Worm (Caenorhabditis elegans): ENCODE measurements around the gene hel-1.

Gene hel-1

DNA sequence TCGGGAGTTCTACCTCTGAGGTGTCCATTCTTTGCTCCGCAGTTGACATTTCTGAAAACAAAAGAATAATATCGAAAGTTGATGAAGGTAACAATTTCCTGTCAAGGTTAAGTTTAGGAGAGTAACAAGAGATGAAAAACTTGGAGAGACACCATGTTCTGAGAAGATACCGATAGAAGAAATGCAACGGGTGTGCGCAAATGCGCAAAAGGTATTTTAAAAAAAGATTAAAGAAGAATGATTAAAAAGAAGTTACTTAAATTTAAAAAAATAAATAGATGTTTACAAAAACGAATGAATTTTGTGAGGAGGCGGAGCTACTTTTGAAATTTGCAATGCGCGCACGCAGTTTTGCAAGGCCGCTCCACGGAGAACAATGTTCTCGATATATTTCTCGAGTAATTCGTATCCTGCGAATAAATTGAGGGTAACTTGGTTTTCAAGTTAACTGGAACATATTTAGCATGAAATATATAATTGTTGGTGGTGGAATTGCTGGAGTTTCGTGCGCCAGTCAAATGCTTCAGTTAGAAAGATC, 3.6 kb downstream of the hel-1 start, which contains the start of the genes ran-3 and C26D10.3 (continued):
- peak; percentile 53 for TF ChIP-seq swsn-7 (tag; optimal IDR thresholded peaks at IDR 0.05)

DNA sequence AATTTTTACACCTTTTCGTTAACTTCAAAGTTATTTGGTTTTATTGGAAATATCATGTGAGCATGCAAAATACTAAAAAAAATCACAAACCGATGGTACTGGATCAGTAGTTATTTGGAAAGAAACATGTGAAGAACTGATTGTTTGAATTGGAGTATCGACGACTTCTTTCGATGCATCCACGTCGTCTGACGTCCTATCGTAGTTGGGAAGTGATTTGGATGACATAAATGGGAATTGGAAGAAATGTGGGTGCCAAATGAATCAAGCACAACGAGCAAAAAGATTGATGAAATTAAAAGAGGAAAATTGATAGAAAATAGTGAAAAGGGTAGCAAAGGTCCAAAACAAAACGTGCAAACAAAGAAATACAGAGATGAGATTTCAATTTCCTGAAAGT, 7.4 kb downstream of the hel-1 start, which contains the start of gene shw-1:
TSS of gene shw-1 (minus strand) at position 228 of the 400 bp plus-strand sequence.
- TF ChIP-seq nhr-85 (tag), result no peak
- TF ChIP-seq efl-1 (optimal IDR thresholded peaks at IDR 0.05), result no peak
- TF ChIP-seq efl-1 (GFP tag; optimal IDR thresholded peaks at IDR 0.05 in 1 of 2), result peak in 1 of 2 experiments; percentile 67

DNA sequence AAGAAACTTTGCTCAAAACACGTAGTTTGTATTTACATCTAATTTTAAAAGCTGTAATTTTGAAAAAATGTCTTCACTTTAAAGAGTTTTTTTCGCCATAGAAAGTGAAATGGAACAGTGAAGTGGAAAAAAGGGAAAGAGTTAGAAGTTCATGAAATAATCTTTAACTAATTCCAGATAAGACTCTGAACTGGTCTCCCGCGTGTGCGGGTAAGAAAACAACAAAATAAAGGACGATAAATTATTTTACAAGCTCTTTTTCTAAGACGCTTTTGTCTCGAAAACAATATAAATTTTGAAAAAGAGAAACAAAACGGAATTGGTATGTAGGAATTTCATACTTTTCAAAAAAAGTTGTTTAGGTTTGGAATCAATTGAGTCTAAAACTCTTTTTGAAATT, 12.0 kb downstream of the hel-1 start:
- no peak for TF ChIP-seq ces-1 (GFP tag; optimal IDR thresholded peaks at IDR 0.05)
- TF ChIP-seq efl-1 (optimal IDR thresholded peaks at IDR 0.05), result no peak
- TF ChIP-seq efl-1 (GFP tag; optimal IDR thresholded peaks at IDR 0.05 in 1 of 2), result no peak
- TF ChIP-seq zag-1 (tag; optimal IDR thresholded peaks at IDR 0.05), result no peak
- TF ChIP-seq egl-27 (tag; optimal IDR thresholded peaks at IDR 0.05), result no peak
- TF ChIP-seq sox-4 (tag; optimal IDR thresholded peaks at IDR 0.05), result no peak
- TF ChIP-seq nhr-47 (tag; optimal IDR thresholded peaks at IDR 0.05), result no peak
- no peak for TF ChIP-seq tbx-2 (tag; optimal IDR thresholded peaks at IDR 0.05)
- TF ChIP-seq dpl-1 (GFP tag; optimal IDR thresholded peaks at IDR 0.05), result no peak
- no peak for TF ChIP-seq ets-5 (GFP tag; IDR thresholded peaks at IDR 0.05)
- TF ChIP-seq rnt-1 (tag; optimal IDR thresholded peaks at IDR 0.05), result no peak
- no peak for TF ChIP-seq unc-130 (tag; optimal IDR thresholded peaks at IDR 0.05)
- no peak for TF ChIP-seq unc-86 (tag; optimal IDR thresholded peaks at IDR 0.05)
- TF ChIP-seq aly-2 (tag; optimal IDR thresholded peaks at IDR 0.05), result no peak
- TF ChIP-seq lin-35 (GFP tag; optimal IDR thresholded peaks at IDR 0.05), result no peak
- TF ChIP-seq pqm-1 (tag; optimal IDR thresholded peaks at IDR 0.05), result no peak
- TF ChIP-seq elt-2 (tag; optimal IDR thresholded peaks at IDR 0.05), result no peak
- no peak for TF ChIP-seq fkh-4 (tag; optimal IDR thresholded peaks at IDR 0.05; ENCODE audit: borderline replicate concordance)
- no peak for TF ChIP-seq ztf-11 (tag; optimal IDR thresholded peaks at IDR 0.05)

DNA sequence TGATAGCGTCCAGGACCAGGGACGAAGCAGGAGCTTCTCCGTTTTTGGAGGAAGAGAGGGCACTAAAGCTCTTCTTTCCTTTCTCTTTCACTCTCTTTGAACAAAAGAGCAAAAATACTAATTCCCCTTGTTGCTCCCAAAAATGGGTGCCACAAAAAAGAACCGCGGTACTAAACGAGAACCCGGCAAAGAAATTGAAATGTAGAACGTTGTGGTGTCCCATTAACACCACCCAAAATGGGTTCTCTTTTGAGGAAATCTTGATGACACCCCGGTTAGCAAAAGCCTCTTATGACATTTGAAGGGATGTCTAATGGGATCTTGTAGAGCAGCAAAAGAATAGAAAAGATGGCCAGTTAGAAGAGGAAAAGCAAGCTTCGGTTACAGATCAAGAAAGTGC, 13.9 kb downstream of the hel-1 start:
- no peak for TF ChIP-seq nhr-85 (tag)
- no peak for TF ChIP-seq mab-9 (GFP tag; IDR thresholded peaks at IDR 0.05)
- TF ChIP-seq hpl-2 (GFP tag; optimal IDR thresholded peaks at IDR 0.05), result no peak

DNA sequence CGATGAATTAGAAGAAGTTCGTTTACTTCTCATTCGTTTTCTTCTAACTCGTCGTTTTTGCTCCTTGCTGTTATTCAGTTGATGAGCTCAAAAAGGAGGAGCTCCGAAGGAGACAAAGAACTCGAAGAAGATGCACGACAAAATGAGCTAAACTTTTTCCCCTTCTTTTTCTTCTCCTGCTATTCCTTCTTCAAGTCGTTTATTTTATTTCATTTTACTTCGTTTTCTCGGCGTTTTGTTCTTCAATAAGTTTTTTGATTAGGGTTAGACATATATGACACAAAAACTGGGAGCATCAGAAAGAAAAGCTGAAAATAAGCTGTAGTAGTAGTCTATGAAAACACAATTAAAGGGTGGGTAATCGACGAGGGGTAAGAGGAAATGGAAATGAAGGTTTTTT, 16.7 kb downstream of the hel-1 start:
- no peak for TF ChIP-seq pax-3 (tag; optimal IDR thresholded peaks at IDR 0.05)
- no peak for TF ChIP-seq fos-1 (tag; optimal IDR thresholded peaks at IDR 0.05)
- TF ChIP-seq sox-4 (tag; optimal IDR thresholded peaks at IDR 0.05), result no peak
- no peak for TF ChIP-seq lin-35 (GFP tag; optimal IDR thresholded peaks at IDR 0.05)
- TF ChIP-seq pqm-1 (tag; optimal IDR thresholded peaks at IDR 0.05), result no peak
- peak; percentile 2 for TF ChIP-seq lin-14 (GFP tag; optimal IDR thresholded peaks at IDR 0.05)
- no peak for TF ChIP-seq ces-1 (GFP tag; optimal IDR thresholded peaks at IDR 0.05)
- TF ChIP-seq zip-4 (GFP tag; optimal IDR thresholded peaks at IDR 0.05), result no peak

DNA sequence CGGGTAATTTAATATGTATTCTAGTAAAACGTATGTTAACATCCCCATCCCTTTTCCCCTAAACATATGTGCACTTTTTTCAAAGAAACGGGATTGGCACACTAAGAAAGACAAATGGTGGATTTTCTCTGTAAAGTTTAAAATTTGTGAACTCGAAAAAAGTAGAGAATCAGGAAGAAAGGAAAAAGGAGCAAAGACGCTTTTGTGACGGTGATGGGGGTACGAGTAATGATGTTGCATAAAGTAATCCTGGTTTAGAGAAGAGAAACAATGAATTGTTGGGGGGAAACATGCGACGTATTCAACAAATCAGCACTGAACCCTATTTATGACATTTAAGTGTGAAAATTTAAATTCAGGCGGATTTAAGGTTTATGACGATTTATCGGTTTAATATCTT, 17.2 kb downstream of the hel-1 start:
- TF ChIP-seq nhr-90 (tag; optimal IDR thresholded peaks at IDR 0.05; ENCODE audit: poor library complexity), result no peak
- no peak for TF ChIP-seq grh-1 (GFP tag; IDR thresholded peaks at IDR 0.05)
- TF ChIP-seq egl-27 (tag; optimal IDR thresholded peaks at IDR 0.05), result no peak

DNA sequence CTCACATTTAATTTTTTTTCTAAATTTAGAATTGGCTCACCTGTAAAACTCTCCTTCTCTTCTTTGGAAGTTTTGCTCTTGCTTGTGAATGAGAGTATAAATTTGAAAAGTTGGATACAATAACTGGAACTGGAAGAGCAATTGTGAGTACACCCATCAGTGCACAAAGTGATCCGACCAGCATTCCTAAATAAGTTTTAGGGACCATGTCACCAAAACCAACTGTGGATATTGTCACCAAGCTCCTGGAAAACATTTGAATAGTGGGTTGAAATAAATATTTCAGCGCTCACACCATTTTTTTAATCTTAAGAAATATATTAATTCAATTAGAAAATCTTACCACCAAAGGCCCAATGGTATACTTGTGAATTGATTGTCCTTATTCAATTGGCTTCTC, 20.4 kb downstream of the hel-1 start:
- TF ChIP-seq nhr-71 (tag; optimal IDR thresholded peaks at IDR 0.05) (no peak), Y116A8C.19 (tag; optimal IDR thresholded peaks at IDR 0.05; ENCODE audit: borderline replicate concordance) (no peak), fkh-8 (tag; optimal IDR thresholded peaks at IDR 0.05) (no peak), ceh-82 (tag; optimal IDR thresholded peaks at IDR 0.05) (no peak), aly-2 (tag; optimal IDR thresholded peaks at IDR 0.05) (no peak), hpl-2 (GFP tag; optimal IDR thresholded peaks at IDR 0.05) (no peak), fos-1 (tag; optimal IDR thresholded peaks at IDR 0.05) (no peak), ceh-90 (tag; optimal IDR thresholded peaks at IDR 0.05) (no peak), unc-86 (tag; optimal IDR thresholded peaks at IDR 0.05) (no peak)
